Worm (Caenorhabditis elegans): ENCODE measurements around the gene C34F11.8.

C34F11.8 gene

DNA sequence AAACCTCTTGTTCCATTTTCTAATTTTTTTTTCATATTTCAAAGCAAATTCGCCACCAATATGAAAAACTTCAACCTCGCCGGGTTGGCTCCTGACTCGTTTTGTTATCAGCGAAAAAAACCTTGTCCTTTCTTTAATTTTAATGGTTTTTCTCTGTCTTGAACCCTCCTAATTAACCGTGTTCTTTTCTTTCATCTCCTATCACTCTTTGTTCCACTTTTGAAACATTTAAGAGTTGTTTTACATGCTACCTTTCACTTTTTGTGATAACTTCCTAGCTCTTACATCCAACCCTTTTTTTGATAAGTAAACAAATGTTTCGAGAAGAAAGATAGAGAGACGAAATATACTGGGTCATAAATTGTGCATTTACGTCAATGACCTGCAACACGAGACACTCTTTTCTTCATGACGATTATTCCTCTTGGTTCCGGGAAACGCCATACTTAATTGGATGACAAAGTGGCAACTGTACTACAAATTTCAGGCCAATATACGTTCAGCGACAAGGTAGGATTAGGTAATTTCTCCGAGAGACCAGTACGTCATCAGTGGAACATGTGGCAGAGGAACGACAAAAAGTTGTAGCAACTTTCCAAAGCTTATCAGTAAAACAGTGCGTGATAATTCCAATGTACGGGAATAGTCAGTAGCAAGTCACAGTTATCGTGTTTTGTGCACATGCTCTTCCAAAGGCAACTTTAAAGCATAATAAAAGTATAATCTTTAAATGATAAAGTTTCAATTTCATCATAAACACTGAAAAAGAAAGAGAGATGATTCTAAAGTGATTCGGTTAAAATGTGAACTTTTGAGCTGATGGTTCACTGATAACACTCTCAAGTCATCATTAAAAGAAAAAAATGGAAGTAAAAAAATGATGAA is 25.9 kb downstream of the C34F11.8 start:
- TF ChIP-seq let-607 (tag; optimal IDR thresholded peaks at IDR 0.05): peak in 1 of 2 experiments; percentile 8
- TF ChIP-seq nfyb-1 (GFP tag; IDR thresholded peaks at IDR 0.05): no peak
- TF ChIP-seq tbp1 (GFP tag; optimal IDR thresholded peaks at IDR 0.05): peak; percentile 8
- 0 out of 2 replicates have a peak, but pooled peaks have one; percentile 9 for TF ChIP-seq hmg-1.2 (GFP tag; IDR thresholded peaks at IDR 0.05)
- TF ChIP-seq cebp-1 (GFP tag; IDR thresholded peaks at IDR 0.05): 0 out of 2 replicates have a peak, but pooled peaks have one; percentile 51
- TF ChIP-seq cebp-1 (tag; optimal IDR thresholded peaks at IDR 0.05): peak; percentile 30
- peak; percentile 77 for TF ChIP-seq atf-7 (tag; optimal IDR thresholded peaks at IDR 0.05)
- TF ChIP-seq nhr-80 (tag; optimal IDR thresholded peaks at IDR 0.05): peak; percentile 71
- TF ChIP-seq ztf-22 (GFP tag; optimal IDR thresholded peaks at IDR 0.05): peak; percentile 83
- no peak for TF ChIP-seq B0035.1 (tag; optimal IDR thresholded peaks at IDR 0.05)

DNA sequence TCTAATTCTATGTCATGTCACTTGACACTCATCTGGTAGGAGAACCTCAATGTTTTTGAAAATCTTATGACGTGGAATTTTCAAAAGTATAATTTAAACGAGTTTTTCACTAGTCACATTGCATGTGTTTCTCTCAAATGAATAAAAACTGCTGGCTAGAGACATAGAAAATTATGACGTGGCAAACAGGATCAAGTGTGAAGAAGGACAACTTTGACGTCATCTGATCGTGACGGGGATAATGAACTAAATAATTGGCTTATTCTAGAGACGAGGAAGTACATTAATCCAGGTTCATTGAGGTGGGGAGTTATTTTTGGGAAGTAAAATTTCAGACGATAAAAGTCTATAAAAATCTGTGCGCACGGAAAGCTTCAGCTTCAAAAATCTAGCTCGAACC is 27.6 kb downstream of the C34F11.8 start:
- no peak for TF ChIP-seq ztf-3 (GFP tag; optimal IDR thresholded peaks at IDR 0.05)
- no peak for TF ChIP-seq B0261.1 (tag; optimal IDR thresholded peaks at IDR 0.05)
- no peak for TF ChIP-seq tlf-1 (GFP tag; optimal IDR thresholded peaks at IDR 0.05)
- TF ChIP-seq Y67H2A.10 (GFP tag; conservative IDR thresholded peaks at IDR 0.05): no peak
- TF ChIP-seq ceh-91 (GFP tag; IDR thresholded peaks at IDR 0.05): no peak
- no peak for TF ChIP-seq lir-1 (GFP tag; conservative IDR thresholded peaks at IDR 0.05)
- no peak for TF ChIP-seq lin-26 (GFP tag; IDR thresholded peaks at IDR 0.05)
- TF ChIP-seq lsl-1 (GFP tag; optimal IDR thresholded peaks at IDR 0.05): no peak
- TF ChIP-seq fkh-3 (tag; optimal IDR thresholded peaks at IDR 0.05): no peak
- TF ChIP-seq nhr-120 (GFP tag; IDR thresholded peaks at IDR 0.05): no peak
- no peak for TF ChIP-seq gei-17 (GFP tag; optimal IDR thresholded peaks at IDR 0.05)
- TF ChIP-seq mcd-1 (GFP tag; IDR thresholded peaks at IDR 0.05): no peak
- TF ChIP-seq dox-1 (GFP tag; IDR thresholded peaks at IDR 0.05): no peak
- no peak for TF ChIP-seq T26A5.8 (tag; optimal IDR thresholded peaks at IDR 0.05)
- TF ChIP-seq ztf-22 (GFP tag; optimal IDR thresholded peaks at IDR 0.05): no peak
- no peak for TF ChIP-seq sdz-38 (tag; optimal IDR thresholded peaks at IDR 0.05)
- TF ChIP-seq mel-28 (tag; optimal IDR thresholded peaks at IDR 0.05; ENCODE audit: borderline replicate concordance): no peak
- no peak for TF ChIP-seq K12H6.12 (tag; optimal IDR thresholded peaks at IDR 0.05)

DNA sequence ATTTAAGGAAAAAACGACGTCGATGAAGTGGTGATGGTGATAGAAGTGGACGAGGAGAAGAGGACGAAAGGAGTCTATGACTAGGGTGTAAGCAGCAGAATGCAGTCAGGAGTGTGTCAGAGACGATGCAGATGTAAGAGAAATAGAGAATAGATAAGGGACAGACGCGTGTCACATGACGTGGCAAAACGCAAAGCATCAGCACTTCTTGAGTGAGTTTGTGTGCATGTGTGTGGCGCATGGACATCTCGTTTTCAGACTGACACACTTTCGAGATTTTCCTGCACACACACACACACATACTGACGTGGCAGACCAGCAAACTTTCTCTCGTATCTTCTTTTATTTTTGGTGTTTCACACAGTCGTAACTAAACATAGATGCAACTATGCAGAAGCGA is 28.3 kb downstream of the C34F11.8 start:
- TF ChIP-seq B0019.2 (GFP tag; conservative IDR thresholded peaks at IDR 0.05): no peak
- peak; percentile 72 for TF ChIP-seq tlf-1 (GFP tag; optimal IDR thresholded peaks at IDR 0.05)
- peak; percentile 84 for TF ChIP-seq atf-7 (tag; optimal IDR thresholded peaks at IDR 0.05)
- peak; percentile 22 for TF ChIP-seq madf-10 (tag; optimal IDR thresholded peaks at IDR 0.05)
- 0 out of 2 replicates have a peak, but pooled peaks have one; percentile 24 for TF ChIP-seq lin-26 (GFP tag; IDR thresholded peaks at IDR 0.05)
- TF ChIP-seq C17E4.6 (GFP tag; IDR thresholded peaks at IDR 0.05): no peak
- no peak for TF ChIP-seq aptf-3 (GFP tag; IDR thresholded peaks at IDR 0.05)
- TF ChIP-seq sea-2 (GFP tag; IDR thresholded peaks at IDR 0.05): no peak
- TF ChIP-seq fkh-3 (tag; optimal IDR thresholded peaks at IDR 0.05): no peak
- no peak for TF ChIP-seq ceh-40 (GFP tag; IDR thresholded peaks at IDR 0.05)
- no peak for TF ChIP-seq F22D6.2 (tag; optimal IDR thresholded peaks at IDR 0.05)
- TF ChIP-seq nhr-120 (GFP tag; IDR thresholded peaks at IDR 0.05): no peak
- TF ChIP-seq nhr-90 (tag; optimal IDR thresholded peaks at IDR 0.05): peak; percentile 60
- no peak for TF ChIP-seq bed-1 (GFP tag; IDR thresholded peaks at IDR 0.05)
- TF ChIP-seq K12H6.12 (tag; optimal IDR thresholded peaks at IDR 0.05): peak; percentile 52
- peak; percentile 43; the same call in 1 of the 2 replicates for TF ChIP-seq pbrm-1 (GFP tag; IDR thresholded peaks at IDR 0.05)
- TF ChIP-seq hrde-1 (tag; optimal IDR thresholded peaks at IDR 0.05; ENCODE audit: borderline replicate concordance): no peak
- peak; percentile 81; the same call in 1 of the 2 replicates for TF ChIP-seq egl-44 (GFP tag; IDR thresholded peaks at IDR 0.05)
- no peak for TF ChIP-seq snpc-3.4 (tag; optimal IDR thresholded peaks at IDR 0.05)
- peak; percentile 72 for TF ChIP-seq lin-40 (tag; optimal IDR thresholded peaks at IDR 0.05)
- no peak for TF ChIP-seq mxl-1 (tag; optimal IDR thresholded peaks at IDR 0.05)
- TF ChIP-seq attf-5 (GFP tag; optimal IDR thresholded peaks at IDR 0.05): peak; percentile 54
- TF ChIP-seq ZK185.1 (tag; optimal IDR thresholded peaks at IDR 0.05; ENCODE audit: poor library complexity, severe bottlenecking): peak; percentile 75
